Worm (Caenorhabditis elegans) whole organism, midembryonic: ENCODE measurements around the gene M03B6.3.

Experiments used
- T22C8.4 ChIP-seq: fragments of 200-800 bp; sonication (Bioruptor generic); IDR thresholded peaks from 2 replicates; pipeline ENCODE4 v1.3.6; 2022; ENCODE audit warnings: missing genetic modification characterization, missing compliant biosample characterization
- cog-1 ChIP-seq: sonication (generic microtip); optimal IDR thresholded peaks from 2 replicates; lab custom pipeline; 2016; ENCODE audit warnings: missing genetic modification characterization, missing compliant biosample characterization
- flt-1 ChIP-seq: fragments of 200-800 bp; sonication (Bioruptor generic); IDR thresholded peaks from 2 replicates; pipeline ENCODE4 v1.3.6; 2022; ENCODE audit warnings: missing genetic modification characterization, missing compliant biosample characterization
- klf-2 ChIP-seq: fragments of 200-800 bp; sonication (Bioruptor generic); conservative IDR thresholded peaks from 2 replicates; pipeline ENCODE4 v1.3.6; 2022; ENCODE audit warnings: missing genetic modification reagents, missing genetic modification characterization, missing compliant biosample characterization
- med-1 ChIP-seq: sonication (generic microtip); optimal IDR thresholded peaks from 2 replicates; lab custom pipeline; 2017; ENCODE audit warnings: missing genetic modification characterization, mild to moderate bottlenecking, missing compliant biosample characterization, antibody characterized with exemption, missing genetic modification reagents; ENCODE audit not compliant: insufficient read depth
- ref-1 ChIP-seq: fragments of 200-800 bp; sonication (Bioruptor generic); conservative IDR thresholded peaks from 2 replicates; pipeline ENCODE4 v1.3.6; 2022; ENCODE audit warnings: missing genetic modification reagents, missing genetic modification characterization, missing compliant biosample characterization
- tab-1 ChIP-seq: fragments of 200-800 bp; sonication (Bioruptor generic); IDR thresholded peaks from 2 replicates; pipeline ENCODE4 v1.3.6; 2022; ENCODE audit warnings: missing genetic modification characterization, missing compliant biosample characterization
- ztf-23 ChIP-seq: fragments of 200-800 bp; sonication (Bioruptor generic); IDR thresholded peaks from 2 replicates; pipeline ENCODE4 v1.3.6; 2022; ENCODE audit warnings: missing genetic modification reagents, missing genetic modification characterization, missing compliant biosample characterization
- ztf-29 ChIP-seq: fragments of 200-800 bp; sonication (Bioruptor generic); IDR thresholded peaks from 2 replicates; pipeline ENCODE4 v1.3.6; 2022; ENCODE audit warnings: missing genetic modification reagents, missing genetic modification characterization, missing compliant biosample characterization

The M03B6.3 gene

ce11 chrX:13881760-13882369, 17.8 kb upstream of the M03B6.3 start:
- no peak for TF ChIP-seq ztf-29 (GFP tag; lab: Robert Waterston, UW)

ce11 chrX:13878082-13878481, 14.0 kb upstream of the M03B6.3 start:
- TF ChIP-seq T22C8.4 (GFP tag; lab: Robert Waterston, UW) (no peak), ztf-29 (GFP tag; lab: Robert Waterston, UW) (no peak), flt-1 (GFP tag; lab: Robert Waterston, UW) (no peak), med-1 (no peak), ref-1 (GFP tag; lab: Robert Waterston, UW) (no peak), cog-1 (tag; lab: Kevin White, UChicago) (no peak), ztf-23 (GFP tag; lab: Robert Waterston, UW) (no peak), klf-2 (GFP tag; lab: Robert Waterston, UW) (no peak), tab-1 (no peak)

- TF ChIP-seq klf-2 (GFP tag; lab: Robert Waterston, UW) (no peak), ref-1 (GFP tag; lab: Robert Waterston, UW) (no peak), flt-1 (GFP tag; lab: Robert Waterston, UW) (no peak), ztf-29 (GFP tag; lab: Robert Waterston, UW) (no peak), ztf-23 (GFP tag; lab: Robert Waterston, UW) (no peak), cog-1 (tag; lab: Kevin White, UChicago) (no peak), tab-1 (no peak), T22C8.4 (GFP tag; lab: Robert Waterston, UW) (no peak), med-1 (no peak)
Observed at ce11 chrX:13876860-13877259, 12.8 kb upstream of the M03B6.3 start.

- TF ChIP-seq cog-1 (tag; lab: Kevin White, UChicago) (no peak), klf-2 (GFP tag; lab: Robert Waterston, UW) (no peak), flt-1 (GFP tag; lab: Robert Waterston, UW) (no peak), tab-1 (no peak), T22C8.4 (GFP tag; lab: Robert Waterston, UW) (no peak), ztf-23 (GFP tag; lab: Robert Waterston, UW) (no peak), ref-1 (GFP tag; lab: Robert Waterston, UW) (no peak), ztf-29 (GFP tag; lab: Robert Waterston, UW) (no peak), med-1 (no peak)
Observed at ce11 chrX:13875913-13876312, 11.8 kb upstream of the M03B6.3 start.

ce11 chrX:13873324-13873933, 9.3 kb upstream of the M03B6.3 start:
- TF ChIP-seq ztf-23 (GFP tag; lab: Robert Waterston, UW): no peak
- TF ChIP-seq ref-1 (GFP tag; lab: Robert Waterston, UW): no peak
- TF ChIP-seq cog-1 (tag; lab: Kevin White, UChicago): no peak
- TF ChIP-seq klf-2 (GFP tag; lab: Robert Waterston, UW): no peak
- no peak for TF ChIP-seq tab-1
- no peak for TF ChIP-seq T22C8.4 (GFP tag; lab: Robert Waterston, UW)
- TF ChIP-seq ztf-29 (GFP tag; lab: Robert Waterston, UW): no peak
- no peak for TF ChIP-seq med-1
- TF ChIP-seq flt-1 (GFP tag; lab: Robert Waterston, UW): no peak

ce11 chrX:13871110-13871509, 7.0 kb upstream of the M03B6.3 start:
- TF ChIP-seq med-1: no peak
- no peak for TF ChIP-seq ztf-23 (GFP tag; lab: Robert Waterston, UW)
- TF ChIP-seq flt-1 (GFP tag; lab: Robert Waterston, UW): no peak
- no peak for TF ChIP-seq ztf-29 (GFP tag; lab: Robert Waterston, UW)
- no peak for TF ChIP-seq ref-1 (GFP tag; lab: Robert Waterston, UW)
- no peak for TF ChIP-seq cog-1 (tag; lab: Kevin White, UChicago)

ce11 chrX:13858693-13859092, 5.4 kb downstream of the M03B6.3 start, which contains the start of gene M03B6.4:
M03B6.4 (plus strand) TSS chrX:13858841.
- TF ChIP-seq klf-2 (GFP tag; lab: Robert Waterston, UW) (no peak), med-1 (no peak), ztf-23 (GFP tag; lab: Robert Waterston, UW) (no peak), T22C8.4 (GFP tag; lab: Robert Waterston, UW) (no peak), cog-1 (tag; lab: Kevin White, UChicago) (no peak), flt-1 (GFP tag; lab: Robert Waterston, UW) (no peak), ztf-29 (GFP tag; lab: Robert Waterston, UW) (no peak), ref-1 (GFP tag; lab: Robert Waterston, UW) (no peak), tab-1 (no peak)

- TF ChIP-seq ref-1 (GFP tag; lab: Robert Waterston, UW) (no peak), T22C8.4 (GFP tag; lab: Robert Waterston, UW) (no peak), tab-1 (no peak), ztf-29 (GFP tag; lab: Robert Waterston, UW) (no peak), med-1 (no peak), ztf-23 (GFP tag; lab: Robert Waterston, UW) (no peak), flt-1 (GFP tag; lab: Robert Waterston, UW) (no peak), cog-1 (tag; lab: Kevin White, UChicago) (no peak), klf-2 (GFP tag; lab: Robert Waterston, UW) (no peak)
Observed at ce11 chrX:13855928-13856327, 8.2 kb downstream of the M03B6.3 start.

ce11 chrX:13852606-13853005, 11.5 kb downstream of the M03B6.3 start, which contains the start of gene mct-3:
mct-3 (plus strand) TSS chrX:13852906.
- no peak for TF ChIP-seq T22C8.4 (GFP tag; lab: Robert Waterston, UW)
- no peak for TF ChIP-seq ztf-29 (GFP tag; lab: Robert Waterston, UW)
- TF ChIP-seq ref-1 (GFP tag; lab: Robert Waterston, UW): no peak
- no peak for TF ChIP-seq cog-1 (tag; lab: Kevin White, UChicago)
- no peak for TF ChIP-seq ztf-23 (GFP tag; lab: Robert Waterston, UW)
- no peak for TF ChIP-seq tab-1
- TF ChIP-seq med-1: no peak
- no peak for TF ChIP-seq klf-2 (GFP tag; lab: Robert Waterston, UW)
- TF ChIP-seq flt-1 (GFP tag; lab: Robert Waterston, UW): no peak
